Worm (Caenorhabditis elegans) whole organism, L4 larva: Measurements from ENCODE around the gene Y82E9BR.22.

ENCODE experiments used
- aly-2 ChIP-seq: sonication (generic microtip); optimal IDR thresholded peaks from 2 replicates; lab custom pipeline; 2018; ENCODE audit warnings: missing biosample characterization, missing genetic modification characterization
- nhr-6 ChIP-seq: fragments of 150-350 bp; optimal IDR thresholded peaks from 2 replicates; lab custom pipeline; 2014; ENCODE audit warnings: missing biosample characterization, missing genetic modification characterization
- pha-4 ChIP-seq, 2 experiments: fragments of 150-350 bp in 1 of 2; fragments of 200-800 bp in 1 of 2; sonication (Bioruptor generic) in 1 of 2; IDR thresholded peaks in 1 of 2; optimal IDR thresholded peaks in 1 of 2; 2 replicates each; pipeline versions ENCODE4 v1.3.6 to Lab custom; 2014 to 2022; ENCODE audit warnings: missing genetic modification characterization in 2 of 2, missing genetic modification reagents in 2 of 2, missing biosample characterization in 1 of 2, missing compliant biosample characterization in 1 of 2
- zfp-3 ChIP-seq: fragments of 200-800 bp; sonication (Bioruptor generic); conservative IDR thresholded peaks from 2 replicates; pipeline ENCODE4 v1.3.6; 2022; ENCODE audit warnings: missing genetic modification reagents, missing genetic modification characterization, missing compliant biosample characterization
- zip-2 ChIP-seq: fragments of 150-350 bp; optimal IDR thresholded peaks from 2 replicates; lab custom pipeline; 2014; ENCODE audit warnings: missing biosample characterization, missing genetic modification characterization

DNA sequence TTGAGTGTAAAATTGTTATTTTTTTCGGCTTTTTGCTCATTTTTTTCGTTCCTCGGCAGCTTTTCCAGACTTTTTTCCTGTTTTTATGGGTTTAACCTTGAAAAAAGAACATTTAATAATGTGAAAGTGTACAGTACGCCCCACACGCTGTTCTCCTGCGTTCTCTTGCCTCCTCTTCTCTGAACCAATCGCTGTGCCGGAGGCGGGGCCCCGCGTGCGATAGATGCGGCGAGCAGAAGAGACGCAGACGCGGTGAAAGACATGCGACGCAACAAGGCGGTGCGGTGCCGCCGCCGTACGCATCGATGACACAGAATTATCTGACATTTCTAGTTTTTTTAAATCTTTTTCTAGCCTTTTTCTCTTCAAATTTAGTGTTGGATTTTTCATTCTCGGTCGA is 27.7 kb upstream of the Y82E9BR.22 start:
- no peak for TF ChIP-seq pha-4 (GFP tag; IDR thresholded peaks at IDR 0.05; lab: Robert Waterston, UW)
- TF ChIP-seq pha-4 (tag; optimal IDR thresholded peaks at IDR 0.05; lab: Kevin White, UChicago), result no peak
- no peak for TF ChIP-seq zfp-3
- no peak for TF ChIP-seq zip-2 (tag; lab: Kevin White, UChicago)
- no peak for TF ChIP-seq aly-2 (tag; lab: Kevin White, UChicago)
- no peak for TF ChIP-seq nhr-6 (tag; lab: Kevin White, UChicago)
